Worm (Caenorhabditis elegans) whole organism, L4 larva: ENCODE data around the gene htas-1.

ENCODE experiments used
- F26F4.8 ChIP-seq: fragments of 200-800 bp; sonication (Bioruptor generic); conservative IDR thresholded peaks from 2 replicates; pipeline ENCODE4 v1.3.6; 2022; ENCODE audit warnings: missing genetic modification characterization, missing compliant biosample characterization
- F44E2.7 ChIP-seq: fragments of 200-800 bp; sonication (Bioruptor generic); IDR thresholded peaks from 2 replicates; pipeline ENCODE4 v2.1.2; 2022; ENCODE audit warnings: missing genetic modification characterization, missing compliant biosample characterization
- F49E8.2 ChIP-seq: sonication (generic microtip); optimal IDR thresholded peaks from 2 replicates; lab custom pipeline; 2016; ENCODE audit warnings: missing compliant biosample characterization, mild to moderate bottlenecking, missing genetic modification characterization, borderline replicate concordance
- T26A8.4 ChIP-seq: fragments of 200-800 bp; sonication (Bioruptor generic); IDR thresholded peaks from 2 replicates; pipeline ENCODE4 v1.3.6; 2022; ENCODE audit warnings: missing genetic modification characterization, missing compliant biosample characterization
- Y48G9A.11 ChIP-seq: fragments of 200-800 bp; sonication (Bioruptor generic); IDR thresholded peaks from 2 replicates; pipeline ENCODE4 v1.3.6; 2022; ENCODE audit warnings: missing genetic modification reagents, missing genetic modification characterization, missing compliant biosample characterization
- Y75B8A.6 ChIP-seq: fragments of 200-800 bp; sonication (Bioruptor generic); IDR thresholded peaks from 2 replicates; pipeline ENCODE4 v1.3.6; 2022; ENCODE audit warnings: missing genetic modification reagents, missing genetic modification characterization, missing compliant biosample characterization
- arid-1 ChIP-seq: fragments of 200-800 bp; sonication (Bioruptor generic); conservative IDR thresholded peaks from 2 replicates; pipeline ENCODE4 v1.3.6; 2022; ENCODE audit warnings: missing genetic modification reagents, missing genetic modification characterization, missing compliant biosample characterization
- attf-4 ChIP-seq: sonication (generic microtip); optimal IDR thresholded peaks from 3 replicates; lab custom pipeline; 2017; ENCODE audit warnings: missing biosample characterization, missing genetic modification characterization
- ceh-28 ChIP-seq: fragments of 150-350 bp; optimal IDR thresholded peaks from 2 replicates; lab custom pipeline; 2014; ENCODE audit warnings: missing biosample characterization, missing genetic modification reagents, missing genetic modification characterization
- ceh-32 ChIP-seq: sonication (generic microtip); optimal IDR thresholded peaks from 2 replicates; lab custom pipeline; 2016; ENCODE audit warnings: mild to moderate bottlenecking, missing genetic modification characterization, missing compliant biosample characterization; ENCODE audit not compliant: poor library complexity
- ceh-44 ChIP-seq: fragments of 200-800 bp; sonication (Bioruptor generic); IDR thresholded peaks from 2 replicates; pipeline ENCODE4 v1.3.6; 2022; ENCODE audit warnings: missing genetic modification reagents, missing genetic modification characterization, missing compliant biosample characterization
- ceh-62 ChIP-seq: sonication (generic microtip); optimal IDR thresholded peaks from 2 replicates; lab custom pipeline; 2017; ENCODE audit warnings: missing biosample characterization, missing genetic modification characterization
- ceh-82 ChIP-seq: sonication (generic microtip); optimal IDR thresholded peaks from 2 replicates; lab custom pipeline; 2017; ENCODE audit warnings: missing biosample characterization, missing genetic modification characterization
- ces-1 ChIP-seq: fragments of 150-350 bp; sonication (generic microtip); optimal IDR thresholded peaks from 4 replicates; lab custom pipeline; 2014; ENCODE audit warnings: missing biosample characterization, missing genetic modification reagents, missing genetic modification characterization
- daf-16 ChIP-seq, 3 experiments: sonication (generic microtip); optimal IDR thresholded peaks; 2 replicates each; lab custom pipeline; 2016 to 2017; ENCODE audit warnings: missing genetic modification characterization in 3 of 3, missing genetic modification reagents in 3 of 3, mild to moderate bottlenecking in 2 of 3, missing compliant biosample characterization in 2 of 3, missing biosample characterization in 1 of 3, moderate library complexity in 1 of 3
- dmd-8 ChIP-seq: fragments of 200-800 bp; sonication (Bioruptor generic); IDR thresholded peaks from 2 replicates; pipeline ENCODE4 v1.3.6; 2022; ENCODE audit warnings: missing genetic modification characterization, missing compliant biosample characterization
- dpl-1 ChIP-seq: fragments of 150-350 bp; optimal IDR thresholded peaks from 2 replicates; lab custom pipeline; 2014; ENCODE audit warnings: missing biosample characterization, missing genetic modification reagents, missing genetic modification characterization
- duxl-1 ChIP-seq: sonication (generic microtip); optimal IDR thresholded peaks from 2 replicates; lab custom pipeline; 2016; ENCODE audit warnings: mild to moderate bottlenecking, missing genetic modification characterization, moderate library complexity, missing compliant biosample characterization; ENCODE audit not compliant: poor library complexity
- egl-27 ChIP-seq: sonication (generic microtip); optimal IDR thresholded peaks from 3 replicates; lab custom pipeline; 2017; ENCODE audit warnings: missing biosample characterization, missing genetic modification reagents, missing genetic modification characterization
- fkh-10 ChIP-seq: fragments of 150-350 bp; optimal IDR thresholded peaks from 2 replicates; lab custom pipeline; 2014; ENCODE audit warnings: missing biosample characterization, missing genetic modification reagents, missing genetic modification characterization
- hlh-30 ChIP-seq: sonication (generic microtip); optimal IDR thresholded peaks from 2 replicates; lab custom pipeline; 2017; ENCODE audit warnings: antibody characterized with exemption, mild to moderate bottlenecking, missing genetic modification characterization, missing compliant biosample characterization; ENCODE audit not compliant: insufficient read depth
- lim-7 ChIP-seq: fragments of 200-800 bp; sonication (Bioruptor generic); IDR thresholded peaks from 2 replicates; pipeline ENCODE4 v1.3.6; 2022; ENCODE audit warnings: missing genetic modification characterization, missing compliant biosample characterization
- lin-29 ChIP-seq: fragments of 200-800 bp; sonication (Bioruptor generic); IDR thresholded peaks from 2 replicates; pipeline ENCODE4 v1.3.6; 2022; ENCODE audit warnings: missing genetic modification reagents, missing genetic modification characterization, missing compliant biosample characterization
- lin-38 ChIP-seq: fragments of 200-800 bp; sonication (Bioruptor generic); IDR thresholded peaks from 2 replicates; pipeline ENCODE4 v1.3.6; 2022; ENCODE audit warnings: missing genetic modification reagents, missing genetic modification characterization, missing compliant biosample characterization
- lir-3 ChIP-seq: sonication (generic microtip); optimal IDR thresholded peaks from 2 replicates; lab custom pipeline; 2016; ENCODE audit warnings: mild to moderate bottlenecking, missing genetic modification characterization, missing compliant biosample characterization
- lsy-2 ChIP-seq, 2 experiments: fragments of 150-350 bp in 1 of 2; sonication (generic microtip) in 1 of 2; optimal IDR thresholded peaks; 2 replicates each; lab custom pipeline; 2014 to 2017; ENCODE audit warnings: missing biosample characterization in 2 of 2, missing genetic modification characterization in 2 of 2
- mdl-1 ChIP-seq, 2 experiments: fragments of 150-350 bp in 1 of 2; sonication (generic microtip) in 1 of 2; optimal IDR thresholded peaks; 2 replicates each; lab custom pipeline; 2014 to 2017; ENCODE audit warnings: missing biosample characterization in 2 of 2, missing genetic modification characterization in 2 of 2
- mep-1 ChIP-seq: fragments of 150-350 bp; sonication (generic microtip); optimal IDR thresholded peaks from 3 replicates; lab custom pipeline; 2014; ENCODE audit warnings: missing biosample characterization, missing genetic modification characterization
- mes-2 ChIP-seq: sonication (generic microtip); optimal IDR thresholded peaks from 2 replicates; lab custom pipeline; 2016; ENCODE audit warnings: missing genotype, mild to moderate bottlenecking, missing genetic modification characterization, missing compliant biosample characterization; ENCODE audit not compliant: poor library complexity, severe bottlenecking
- mxl-3 ChIP-seq: fragments of 200-800 bp; sonication (Bioruptor generic); optimal IDR thresholded peaks from 2 replicates; lab custom pipeline; 2018; ENCODE audit warnings: mild to moderate bottlenecking, missing genetic modification characterization, missing compliant biosample characterization
- nhr-25 ChIP-seq: sonication (generic microtip); optimal IDR thresholded peaks from 2 replicates; lab custom pipeline; 2017; ENCODE audit warnings: missing genetic modification characterization, mild to moderate bottlenecking, missing compliant biosample characterization, antibody characterized with exemption, moderate library complexity, borderline replicate concordance; ENCODE audit not compliant: insufficient read depth
- nhr-28 ChIP-seq: fragments of 150-350 bp; optimal IDR thresholded peaks from 2 replicates; lab custom pipeline; 2014; ENCODE audit warnings: missing biosample characterization, missing genetic modification characterization
- nhr-41 ChIP-seq: fragments of 200-800 bp; sonication (Bioruptor generic); IDR thresholded peaks from 2 replicates; pipeline ENCODE4 v1.3.6; 2022; ENCODE audit warnings: missing genetic modification reagents, missing genetic modification characterization, missing compliant biosample characterization
- nhr-42 ChIP-seq: fragments of 200-800 bp; sonication (Bioruptor generic); IDR thresholded peaks from 2 replicates; pipeline ENCODE4 v1.3.6; 2022; ENCODE audit warnings: missing genetic modification characterization, missing compliant biosample characterization
- saeg-2 ChIP-seq: fragments of 200-800 bp; sonication (Bioruptor generic); IDR thresholded peaks from 2 replicates; pipeline ENCODE4 v1.3.6; 2022; ENCODE audit warnings: missing genetic modification reagents, missing genetic modification characterization, missing compliant biosample characterization
- set-16 ChIP-seq: fragments of 200-800 bp; sonication (Bioruptor generic); IDR thresholded peaks from 2 replicates; pipeline ENCODE4 v1.3.6; 2022; ENCODE audit warnings: missing genetic modification reagents, missing genetic modification characterization, missing compliant biosample characterization
- skn-1 ChIP-seq: fragments of 150-350 bp; optimal IDR thresholded peaks from 2 replicates; lab custom pipeline; 2014; ENCODE audit warnings: missing biosample characterization, missing genetic modification characterization
- tag-97 ChIP-seq: fragments of 200-800 bp; sonication (Bioruptor generic); IDR thresholded peaks from 2 replicates; pipeline ENCODE4 v1.3.6; 2022; ENCODE audit warnings: missing genetic modification characterization, missing compliant biosample characterization
- tra-1 ChIP-seq: fragments of 200-800 bp; sonication (Bioruptor generic); IDR thresholded peaks from 2 replicates; pipeline ENCODE4 v1.3.6; 2022; ENCODE audit warnings: missing genetic modification reagents, missing genetic modification characterization, missing compliant biosample characterization
- vab-7 ChIP-seq: fragments of 200-800 bp; sonication (Bioruptor generic); IDR thresholded peaks from 2 replicates; pipeline ENCODE4 v1.3.6; 2022; ENCODE audit warnings: missing genetic modification reagents, missing genetic modification characterization, missing compliant biosample characterization
- zag-1 ChIP-seq: fragments of 150-350 bp; optimal IDR thresholded peaks from 2 replicates; lab custom pipeline; 2014; ENCODE audit warnings: missing biosample characterization, missing genetic modification characterization
- zfp-2 ChIP-seq: sonication (generic microtip); optimal IDR thresholded peaks from 2 replicates; lab custom pipeline; 2016; ENCODE audit warnings: mild to moderate bottlenecking, missing genetic modification characterization, missing compliant biosample characterization
- ztf-7 ChIP-seq: fragments of 150-350 bp; optimal IDR thresholded peaks from 2 replicates; lab custom pipeline; 2014; ENCODE audit warnings: missing biosample characterization, missing genetic modification characterization

The htas-1 gene

ce11 chrIV:9709205-9709604 lies 25.9 kb upstream of the htas-1 start, which contains the start of gene ant-1.3:
ant-1.3 (minus strand) TSS chrIV:9709305.
- TF ChIP-seq vab-7 (GFP tag; lab: Robert Waterston, UW) (no peak), mxl-3 (GFP tag; lab: Kevin White, UChicago) (no peak), zag-1 (tag; lab: Kevin White, UChicago) (no peak), nhr-25 (tag; lab: Kevin White, UChicago) (no peak), dmd-8 (GFP tag; lab: Robert Waterston, UW) (no peak), ces-1 (GFP tag; lab: Kevin White, UChicago) (no peak), fkh-10 (GFP tag; lab: Kevin White, UChicago) (no peak), ztf-7 (tag; lab: Kevin White, UChicago) (no peak), attf-4 (tag; lab: Kevin White, UChicago) (no peak), mep-1 (tag; lab: Kevin White, UChicago) (no peak), daf-16 (GFP tag; optimal IDR thresholded peaks at IDR 0.05; lab: Kevin White, UChicago) (no peak), daf-16 (tag; optimal IDR thresholded peaks at IDR 0.05; lab: Kevin White, UChicago) (no peak), nhr-28 (tag; lab: Kevin White, UChicago) (no peak), Y75B8A.6 (no peak), nhr-42 (GFP tag; lab: Robert Waterston, UW) (no peak), zfp-2 (no peak), ceh-62 (tag; lab: Kevin White, UChicago) (no peak), ceh-82 (tag; lab: Kevin White, UChicago) (no peak)
- TF ChIP-seq, all 104 proteins: peak for 0

ce11 chrIV:9706704-9707197 lies 23.4 kb upstream of the htas-1 start, which contains the start of the genes dcaf-1 and dph-3:
dcaf-1 (minus strand) TSS chrIV:9706723.
dph-3 (plus strand) TSS chrIV:9707147.
- TF ChIP-seq dpl-1 (GFP tag; lab: Kevin White, UChicago), result peak; percentile 35
- no peak for TF ChIP-seq attf-4 (tag; lab: Kevin White, UChicago)
- no peak for TF ChIP-seq skn-1 (tag; lab: Kevin White, UChicago)
- TF ChIP-seq lim-7 (GFP tag; lab: Robert Waterston, UW), result no peak
- no peak for TF ChIP-seq ceh-28 (tag; lab: Kevin White, UChicago)
- TF ChIP-seq F44E2.7, result no peak
- no peak for TF ChIP-seq fkh-10 (GFP tag; lab: Kevin White, UChicago)
- no peak for TF ChIP-seq egl-27
- TF ChIP-seq hlh-30 (tag; lab: Kevin White, UChicago), result peak; percentile 82
- TF ChIP-seq ceh-44 (GFP tag; lab: Robert Waterston, UW), result no peak
- TF ChIP-seq saeg-2, result no peak
- no peak for TF ChIP-seq F49E8.2 (tag; lab: Kevin White, UChicago)
- no peak for TF ChIP-seq tra-1 (GFP tag; lab: Robert Waterston, UW)
- no peak for TF ChIP-seq duxl-1 (tag; lab: Kevin White, UChicago)
- TF ChIP-seq set-16, result no peak
- TF ChIP-seq T26A8.4 (GFP tag; lab: Robert Waterston, UW), result no peak
- TF ChIP-seq nhr-25 (tag; lab: Kevin White, UChicago), result no peak
- TF ChIP-seq F26F4.8 (GFP tag; lab: Robert Waterston, UW), result no peak
- peak; percentile 23; the same call in 1 of the 2 replicates for TF ChIP-seq lin-38 (GFP tag; lab: Robert Waterston, UW)
- TF ChIP-seq dmd-8 (GFP tag; lab: Robert Waterston, UW), result no peak
- peak; percentile 80 to 98 for TF ChIP-seq lsy-2 (tag; optimal IDR thresholded peaks at IDR 0.05; lab: Kevin White, UChicago)
- TF ChIP-seq lin-29 (GFP tag; lab: Robert Waterston, UW), result no peak
- TF ChIP-seq ztf-7 (tag; lab: Kevin White, UChicago), result no peak
- TF ChIP-seq ceh-62 (tag; lab: Kevin White, UChicago), result no peak
- TF ChIP-seq mdl-1 (tag; optimal IDR thresholded peaks at IDR 0.05; lab: Kevin White, UChicago), result no peak
- TF ChIP-seq mes-2 (tag; lab: Kevin White, UChicago), result no peak
- no peak for TF ChIP-seq tag-97 (GFP tag; lab: Robert Waterston, UW)
- TF ChIP-seq ceh-32 (tag; lab: Kevin White, UChicago), result no peak
- TF ChIP-seq nhr-28 (tag; lab: Kevin White, UChicago), result peak; percentile 1
- TF ChIP-seq Y48G9A.11 (GFP tag; lab: Robert Waterston, UW), result no peak
- no peak for TF ChIP-seq Y75B8A.6
- no peak for TF ChIP-seq lir-3 (tag; lab: Kevin White, UChicago)
- no peak for TF ChIP-seq nhr-41
- TF ChIP-seq daf-16 (GFP tag; optimal IDR thresholded peaks at IDR 0.05; lab: Kevin White, UChicago), result no peak
- TF ChIP-seq daf-16 (tag; optimal IDR thresholded peaks at IDR 0.05; lab: Kevin White, UChicago), result no peak
- TF ChIP-seq arid-1 (GFP tag; lab: Robert Waterston, UW), result no peak
- no peak for TF ChIP-seq nhr-42 (GFP tag; lab: Robert Waterston, UW)
